Fruit fly (Drosophila melanogaster) whole organism, pupa: ENCODE data around the gene CG12480.

Experiments used
- CG10348 ChIP-seq: fragments of 200-800 bp; sonication (Bioruptor generic); IDR thresholded peaks from 2 replicates; pipeline ENCODE4 v1.3.6; 2022; ENCODE audit warnings: missing biosample characterization, missing genetic modification characterization
- CG12605 ChIP-seq: fragments of 200-800 bp; sonication (Bioruptor generic); IDR thresholded peaks from 2 replicates; pipeline ENCODE4 v1.3.6; 2022; ENCODE audit warnings: missing biosample characterization, missing genetic modification characterization
- CG13204 ChIP-seq: fragments of 200-800 bp; sonication (Bioruptor generic); optimal IDR thresholded peaks from 2 replicates; lab custom pipeline; 2018; ENCODE audit warnings: missing biosample characterization, mild to moderate bottlenecking, missing genetic modification characterization, moderate library complexity
- CG14655 ChIP-seq: fragments of 200-800 bp; sonication (Bioruptor generic); optimal IDR thresholded peaks from 3 replicates; lab custom pipeline; 2017; ENCODE audit warnings: mild to moderate bottlenecking, missing biosample characterization, missing genetic modification reagents, missing genetic modification characterization
- CG15710 ChIP-seq: fragments of 200-800 bp; sonication (Bioruptor generic); optimal IDR thresholded peaks from 2 replicates; lab custom pipeline; 2018; ENCODE audit warnings: missing biosample characterization, mild to moderate bottlenecking, missing genetic modification characterization, moderate library complexity
- CG17806 ChIP-seq: fragments of 200-800 bp; sonication (Bioruptor generic); optimal IDR thresholded peaks from 2 replicates; lab custom pipeline; 2018; ENCODE audit warnings: missing biosample characterization, mild to moderate bottlenecking, missing genetic modification characterization, moderate library complexity
- CG32121 ChIP-seq: fragments of 200-800 bp; sonication (Bioruptor generic); IDR thresholded peaks from 2 replicates; pipeline ENCODE4 v1.3.6; 2022; ENCODE audit warnings: missing biosample characterization, missing genetic modification characterization
- CG34367 ChIP-seq: fragments of 200-800 bp; sonication (Bioruptor generic); optimal IDR thresholded peaks from 2 replicates; lab custom pipeline; 2018; ENCODE audit warnings: missing biosample characterization, mild to moderate bottlenecking, missing genetic modification characterization
- CG4496 ChIP-seq: fragments of 200-800 bp; sonication (Bioruptor generic); IDR thresholded peaks from 3 replicates; pipeline ENCODE4 v1.3.6; 2022; ENCODE audit warnings: missing biosample characterization, missing genetic modification characterization
- CG8159 ChIP-seq: fragments of 200-800 bp; sonication (Bioruptor generic); optimal IDR thresholded peaks from 3 replicates; lab custom pipeline; 2018; ENCODE audit warnings: missing biosample characterization, mild to moderate bottlenecking, missing genetic modification characterization, moderate library complexity
- CG8301 ChIP-seq: fragments of 200-800 bp; sonication (Bioruptor generic); optimal IDR thresholded peaks from 2 replicates; lab custom pipeline; 2018; ENCODE audit warnings: missing biosample characterization, mild to moderate bottlenecking, missing genetic modification characterization
- CG9948 ChIP-seq: fragments of 200-800 bp; sonication (Bioruptor generic); optimal IDR thresholded peaks from 2 replicates; lab custom pipeline; 2018; ENCODE audit warnings: missing biosample characterization, mild to moderate bottlenecking, missing genetic modification characterization, moderate library complexity
- D1 ChIP-seq: fragments of 200-800 bp; sonication (Bioruptor generic); optimal IDR thresholded peaks from 2 replicates; lab custom pipeline; 2018; ENCODE audit warnings: missing biosample characterization, mild to moderate bottlenecking, missing genetic modification characterization, moderate library complexity
- EcR ChIP-seq: fragments of 200-800 bp; sonication (Bioruptor generic); optimal IDR thresholded peaks from 3 replicates; lab custom pipeline; 2019; ENCODE audit warnings: missing biosample characterization, missing genetic modification characterization, mild to moderate bottlenecking, moderate library complexity, missing genetic modification reagents
- Ets98B ChIP-seq: fragments of 200-800 bp; sonication (Bioruptor generic); IDR thresholded peaks from 2 replicates; pipeline ENCODE4 v1.3.6; 2022; ENCODE audit warnings: missing biosample characterization, missing genetic modification characterization
- Pif1A ChIP-seq: fragments of 200-800 bp; sonication (Bioruptor generic); optimal IDR thresholded peaks from 3 replicates; lab custom pipeline; 2016; ENCODE audit warnings: missing biosample characterization, missing genetic modification characterization
- Pif1B ChIP-seq: fragments of 200-800 bp; sonication (Bioruptor generic); optimal IDR thresholded peaks from 3 replicates; lab custom pipeline; 2016; ENCODE audit warnings: missing biosample characterization, missing genetic modification characterization
- Snoo ChIP-seq: fragments of 200-800 bp; sonication (Bioruptor generic); optimal IDR thresholded peaks from 3 replicates; lab custom pipeline; 2017; ENCODE audit warnings: missing biosample characterization, mild to moderate bottlenecking, missing genetic modification characterization, inconsistent platforms
- fd96Ca ChIP-seq: fragments of 200-800 bp; sonication (Bioruptor generic); IDR thresholded peaks from 3 replicates; pipeline ENCODE4 v1.3.6; 2022; ENCODE audit warnings: missing biosample characterization, missing genetic modification characterization
- gl ChIP-seq: fragments of 200-800 bp; sonication (Bioruptor generic); optimal IDR thresholded peaks from 2 replicates; lab custom pipeline; 2018; ENCODE audit warnings: missing biosample characterization, mild to moderate bottlenecking, missing genetic modification characterization
- rn ChIP-seq: fragments of 200-800 bp; sonication (Bioruptor generic); IDR thresholded peaks from 2 replicates; pipeline ENCODE4 v1.3.6; 2022; ENCODE audit warnings: missing biosample characterization, missing genetic modification characterization

The CG12480 gene

dm6 chrX:14191918-14192317 is 22.5 kb downstream of the CG12480 start, which contains the start of gene CG13403:
Gene CG13403, minus strand, starts transcription at chrX:14192018.
- no peak for TF ChIP-seq CG10348
- TF ChIP-seq CG9948 (tag; lab: Kevin White, UChicago): no peak
- no peak for TF ChIP-seq Ets98B (GFP tag; lab: Robert Waterston, UW)
- no peak for TF ChIP-seq CG34367 (tag; lab: Kevin White, UChicago)
- no peak for TF ChIP-seq CG4496 (GFP tag; lab: Robert Waterston, UW)
- TF ChIP-seq EcR (GFP tag; lab: Kevin White, UChicago): no peak
- no peak for TF ChIP-seq Pif1B (GFP tag; lab: Kevin White, UChicago)
- TF ChIP-seq CG8159 (tag; lab: Kevin White, UChicago): no peak
- TF ChIP-seq CG32121: no peak
- TF ChIP-seq fd96Ca: no peak
- TF ChIP-seq D1 (tag; lab: Kevin White, UChicago): no peak
- TF ChIP-seq CG8301 (tag; lab: Kevin White, UChicago): no peak
- TF ChIP-seq rn (GFP tag; lab: Robert Waterston, UW): no peak
- TF ChIP-seq CG15710 (tag; lab: Kevin White, UChicago): no peak
- TF ChIP-seq Snoo (tag; lab: Kevin White, UChicago): no peak
- TF ChIP-seq CG14655 (GFP tag; lab: Kevin White, UChicago): no peak
- TF ChIP-seq CG13204 (GFP tag; lab: Kevin White, UChicago): no peak
- TF ChIP-seq CG17806 (tag; lab: Kevin White, UChicago): no peak
- TF ChIP-seq CG12605 (GFP tag; lab: Robert Waterston, UW): no peak

dm6 chrX:14193013-14193412 is 23.6 kb downstream of the CG12480 start, which contains the start of gene yl:
Gene yl, plus strand, starts transcription at chrX:14193214.
- TF ChIP-seq Pif1B (GFP tag; lab: Kevin White, UChicago) (no peak), rn (GFP tag; lab: Robert Waterston, UW) (no peak)

dm6 chrX:14199967-14200531 is 30.7 kb downstream of the CG12480 start, which contains the start of gene CG11590:
Gene CG11590, plus strand, starts transcription at chrX:14200178.
- TF ChIP-seq CG15710 (tag; lab: Kevin White, UChicago) (no peak), CG9948 (tag; lab: Kevin White, UChicago) (no peak), fd96Ca (0 out of 3 replicates have a peak, but pooled peaks have one; percentile 23), CG12605 (GFP tag; lab: Robert Waterston, UW) (peak; percentile 55; the same call in 1 of the 2 replicates), Pif1B (GFP tag; lab: Kevin White, UChicago) (no peak), Ets98B (GFP tag; lab: Robert Waterston, UW) (peak; percentile 27; the same call in 1 of the 2 replicates), CG8159 (tag; lab: Kevin White, UChicago) (no peak), CG13204 (GFP tag; lab: Kevin White, UChicago) (no peak)
- TF ChIP-seq, all 21 proteins: peak for 3

- TF ChIP-seq Pif1B (GFP tag; lab: Kevin White, UChicago) (no peak), CG34367 (tag; lab: Kevin White, UChicago) (no peak), CG14655 (GFP tag; lab: Kevin White, UChicago) (no peak)
These were observed 31.8 kb downstream of the CG12480 start, which contains the start of gene Prp16 for dm6 chrX:14201178-14201577. Gene Prp16, plus strand, starts transcription at chrX:14201362.

- TF ChIP-seq CG14655 (GFP tag; lab: Kevin White, UChicago) (peak; percentile 79), CG8159 (tag; lab: Kevin White, UChicago) (peak; percentile 72), Snoo (tag; lab: Kevin White, UChicago) (peak; percentile 74), CG12605 (GFP tag; lab: Robert Waterston, UW) (peak; percentile 72), rn (GFP tag; lab: Robert Waterston, UW) (0 out of 2 replicates have a peak, but pooled peaks have one; percentile 7), CG10348 (no peak), CG9948 (tag; lab: Kevin White, UChicago) (peak; percentile 63), Pif1A (GFP tag; lab: Kevin White, UChicago) (peak; percentile 75), CG34367 (tag; lab: Kevin White, UChicago) (peak; percentile 56), CG17806 (tag; lab: Kevin White, UChicago) (peak; percentile 73), CG15710 (tag; lab: Kevin White, UChicago) (peak; percentile 78), CG32121 (peak; percentile 80), gl (tag; lab: Kevin White, UChicago) (no peak), fd96Ca (no peak; the same call in 2 of the 3 replicates), Ets98B (GFP tag; lab: Robert Waterston, UW) (peak; percentile 79), CG8301 (tag; lab: Kevin White, UChicago) (peak; percentile 70), D1 (tag; lab: Kevin White, UChicago) (peak; percentile 62), CG13204 (GFP tag; lab: Kevin White, UChicago) (peak; percentile 38), CG4496 (GFP tag; lab: Robert Waterston, UW) (peak; percentile 77), EcR (GFP tag; lab: Kevin White, UChicago) (peak; percentile 49), Pif1B (GFP tag; lab: Kevin White, UChicago) (peak; percentile 59)
These were observed 39.2 kb downstream of the CG12480 start for dm6 chrX:14208426-14209208.
